In the genomic region with DNA sequence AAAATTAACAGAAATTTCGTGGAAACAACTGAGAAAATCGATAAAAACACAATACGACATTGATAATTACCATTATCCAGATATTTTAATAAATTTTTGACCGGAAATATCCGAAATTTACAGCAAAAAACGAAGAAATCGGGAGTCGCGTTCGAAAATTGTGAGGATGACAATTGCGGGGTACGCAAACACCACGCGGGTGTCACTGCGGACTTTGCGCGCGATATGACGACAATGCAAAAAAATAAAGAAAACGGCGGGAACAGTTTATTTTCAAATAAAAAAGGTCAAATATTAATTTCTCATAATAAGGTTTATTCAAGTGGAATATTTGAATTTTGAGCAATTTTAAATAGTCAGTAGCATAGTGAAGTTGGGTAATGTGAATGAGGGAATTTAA, we compare ENCODE assay signal across 3 worm cellular contexts.
TF ChIP-seq lines count a peak whose summit lies in the region.

A gene (minus strand): TSS at position 198 of the 400 bp plus-strand sequence.

TF ChIP-seq in whole organism, L1 larva, 84 proteins besides CTCF, POLR2A, EP300 and RAD21 (continued from another document and continues in another):
- TF ChIP-seq ztf-11 (tag; optimal IDR thresholded peaks at IDR 0.05; lab: Kevin White, UChicago): peak in 1 of 2 experiments; percentile 76
- peak; percentile 8 for TF ChIP-seq ceh-90 (tag; optimal IDR thresholded peaks at IDR 0.05; lab: Kevin White, UChicago)
- no peak for TF ChIP-seq ceh-63 (GFP tag; optimal IDR thresholded peaks at IDR 0.05; lab: Kevin White, UChicago)
- TF ChIP-seq pag-3 (tag; optimal IDR thresholded peaks at IDR 0.05; lab: Kevin White, UChicago; ENCODE audit: borderline replicate concordance, insufficient read depth): no peak
- TF ChIP-seq jun-1 (tag; optimal IDR thresholded peaks at IDR 0.05; lab: Kevin White, UChicago): peak; percentile 71
- no peak for TF ChIP-seq nhr-12 (tag; optimal IDR thresholded peaks at IDR 0.05; lab: Kevin White, UChicago)
- peak; percentile 79 to 92 (median 87) for TF ChIP-seq ceh-82 (tag; optimal IDR thresholded peaks at IDR 0.05; lab: Kevin White, UChicago)
- TF ChIP-seq mab-9 (GFP tag; IDR thresholded peaks at IDR 0.05; lab: Robert Waterston, UW): peak; percentile 75
- TF ChIP-seq irx-1 (tag; optimal IDR thresholded peaks at IDR 0.05; lab: Kevin White, UChicago): peak; percentile 75
- TF ChIP-seq nhr-20 (tag; optimal IDR thresholded peaks at IDR 0.05; lab: Kevin White, UChicago): peak; percentile 88
- TF ChIP-seq efl-1 (optimal IDR thresholded peaks at IDR 0.05; lab: Kevin White, UChicago): peak; percentile 98 to 99
- peak; percentile 97 to 100 for TF ChIP-seq efl-1 (GFP tag; optimal IDR thresholded peaks at IDR 0.05 in 1 of 2; lab: Kevin White, UChicago)
- TF ChIP-seq tlp-1 (tag; optimal IDR thresholded peaks at IDR 0.05; lab: Kevin White, UChicago): no peak
- TF ChIP-seq elt-3 (tag; optimal IDR thresholded peaks at IDR 0.05; lab: Kevin White, UChicago): peak in 2 of 6 experiments; percentile 62 to 67
- TF ChIP-seq zip-4 (GFP tag; optimal IDR thresholded peaks at IDR 0.05; lab: Kevin White, UChicago): peak; percentile 65
- TF ChIP-seq blmp-1 (tag; optimal IDR thresholded peaks at IDR 0.05; lab: Kevin White, UChicago): peak; percentile 50
- peak; percentile 88 for TF ChIP-seq nhr-19 (GFP tag; conservative IDR thresholded peaks at IDR 0.05; lab: Robert Waterston, UW)
- TF ChIP-seq mdl-1 (tag; optimal IDR thresholded peaks at IDR 0.05; lab: Kevin White, UChicago): peak; percentile 52 to 75
- peak; percentile 78 for TF ChIP-seq sox-4 (tag; optimal IDR thresholded peaks at IDR 0.05; lab: Kevin White, UChicago)
- peak; percentile 12 for TF ChIP-seq vab-15 (tag; optimal IDR thresholded peaks at IDR 0.05; lab: Kevin White, UChicago)
- TF ChIP-seq C16A3.4 (tag; optimal IDR thresholded peaks at IDR 0.05; lab: Kevin White, UChicago): peak; percentile 66
- TF ChIP-seq lin-13 (GFP tag; optimal IDR thresholded peaks at IDR 0.05; lab: Kevin White, UChicago): peak; percentile 65
- no peak for TF ChIP-seq sptf-1 (tag; optimal IDR thresholded peaks at IDR 0.05; lab: Kevin White, UChicago)
- peak; percentile 90 for TF ChIP-seq snu-23 (GFP tag; optimal IDR thresholded peaks at IDR 0.05; lab: Kevin White, UChicago)
- peak; percentile 88 for TF ChIP-seq xbp-1 (tag; optimal IDR thresholded peaks at IDR 0.05; lab: Kevin White, UChicago)
- TF ChIP-seq egl-27 (tag; optimal IDR thresholded peaks at IDR 0.05; lab: Kevin White, UChicago): no peak
- peak; percentile 94 for TF ChIP-seq nhr-71 (tag; optimal IDR thresholded peaks at IDR 0.05; lab: Kevin White, UChicago)
- TF ChIP-seq grh-1 (GFP tag; IDR thresholded peaks at IDR 0.05; lab: Robert Waterston, UW): peak; percentile 81
- TF ChIP-seq mef-2 (tag; optimal IDR thresholded peaks at IDR 0.05; lab: Kevin White, UChicago): peak; percentile 26
- no peak for TF ChIP-seq zag-1 (tag; optimal IDR thresholded peaks at IDR 0.05; lab: Kevin White, UChicago)
- peak; percentile 45 for TF ChIP-seq lin-39 (tag; optimal IDR thresholded peaks at IDR 0.05; lab: Kevin White, UChicago)
- TF ChIP-seq nhr-237 (tag; optimal IDR thresholded peaks at IDR 0.05; lab: Kevin White, UChicago): peak; percentile 36
- TF ChIP-seq unc-62 (GFP tag; optimal IDR thresholded peaks at IDR 0.05; lab: Kevin White, UChicago): no peak
- no peak for TF ChIP-seq hlh-17 (GFP tag; optimal IDR thresholded peaks at IDR 0.05; lab: Kevin White, UChicago; ENCODE audit: borderline replicate concordance)
- peak; percentile 88 for TF ChIP-seq dsc-1 (tag; optimal IDR thresholded peaks at IDR 0.05; lab: Kevin White, UChicago)
- peak; percentile 84 for TF ChIP-seq fkh-8 (tag; optimal IDR thresholded peaks at IDR 0.05; lab: Kevin White, UChicago)
- peak; percentile 64; the same call in 1 of the 2 replicates for TF ChIP-seq ceh-88 (GFP tag; IDR thresholded peaks at IDR 0.05; lab: Robert Waterston, UW)
- TF ChIP-seq lir-3 (tag; optimal IDR thresholded peaks at IDR 0.05; lab: Kevin White, UChicago; ENCODE audit: poor library complexity): peak; percentile 81
- TF ChIP-seq rnt-1 (tag; optimal IDR thresholded peaks at IDR 0.05; lab: Kevin White, UChicago): peak; percentile 94
- TF ChIP-seq egl-13 (tag; optimal IDR thresholded peaks at IDR 0.05; lab: Kevin White, UChicago): peak; percentile 89
- peak; percentile 94 for TF ChIP-seq nhr-47 (tag; optimal IDR thresholded peaks at IDR 0.05; lab: Kevin White, UChicago)

TF ChIP-seq in whole organism, L3 larva, 47 proteins besides CTCF, POLR2A, EP300 and RAD21 (continued from another document):
- TF ChIP-seq nhr-28 (tag; optimal IDR thresholded peaks at IDR 0.05; lab: Kevin White, UChicago): no peak
- no peak for TF ChIP-seq eor-1 (tag; optimal IDR thresholded peaks at IDR 0.05; lab: Kevin White, UChicago)
- no peak for TF ChIP-seq ztf-4 (tag; optimal IDR thresholded peaks at IDR 0.05; lab: Kevin White, UChicago)
- TF ChIP-seq mdl-1 (tag; optimal IDR thresholded peaks at IDR 0.05; lab: Kevin White, UChicago): peak; percentile 50
- TF ChIP-seq ZK546.5 (tag; optimal IDR thresholded peaks at IDR 0.05; lab: Kevin White, UChicago): peak; percentile 32
- no peak for TF ChIP-seq fos-1 (tag; optimal IDR thresholded peaks at IDR 0.05; lab: Kevin White, UChicago)
- no peak for TF ChIP-seq fkh-2 (tag; optimal IDR thresholded peaks at IDR 0.05; lab: Kevin White, UChicago)
- peak; percentile 82 for TF ChIP-seq snpc-4 (tag; optimal IDR thresholded peaks at IDR 0.05; lab: Kevin White, UChicago)
- TF ChIP-seq pha-4 (tag; optimal IDR thresholded peaks at IDR 0.05; lab: Kevin White, UChicago): peak; percentile 88
- peak; percentile 52 for TF ChIP-seq jun-1 (tag; optimal IDR thresholded peaks at IDR 0.05; lab: Kevin White, UChicago)
- peak; percentile 82 for TF ChIP-seq nhr-43 (tag; optimal IDR thresholded peaks at IDR 0.05; lab: Kevin White, UChicago; ENCODE audit: poor library complexity, severe bottlenecking)
- TF ChIP-seq unc-39 (tag; optimal IDR thresholded peaks at IDR 0.05; lab: Kevin White, UChicago): no peak
- peak; percentile 52 for TF ChIP-seq ceh-82 (tag; optimal IDR thresholded peaks at IDR 0.05; lab: Kevin White, UChicago)
- TF ChIP-seq egl-5 (tag; optimal IDR thresholded peaks at IDR 0.05; lab: Kevin White, UChicago): peak; percentile 9
- TF ChIP-seq nfya-1 (tag; optimal IDR thresholded peaks at IDR 0.05; lab: Kevin White, UChicago; ENCODE audit: insufficient read depth): peak; percentile 85
- TF ChIP-seq daf-12 (tag; optimal IDR thresholded peaks at IDR 0.05; lab: Kevin White, UChicago): no peak
- TF ChIP-seq mml-1 (tag; optimal IDR thresholded peaks at IDR 0.05; lab: Kevin White, UChicago): no peak
- TF ChIP-seq tbx-2 (tag; optimal IDR thresholded peaks at IDR 0.05; lab: Kevin White, UChicago): peak; percentile 55
- TF ChIP-seq nhr-23 (tag; optimal IDR thresholded peaks at IDR 0.05; lab: Kevin White, UChicago): peak; percentile 83
- TF ChIP-seq nhr-77 (tag; optimal IDR thresholded peaks at IDR 0.05; lab: Kevin White, UChicago): peak; percentile 50
- no peak for TF ChIP-seq egl-27 (tag; optimal IDR thresholded peaks at IDR 0.05; lab: Kevin White, UChicago)
- TF ChIP-seq aly-2 (tag; optimal IDR thresholded peaks at IDR 0.05; lab: Kevin White, UChicago): no peak
- TF ChIP-seq nhr-12 (tag; optimal IDR thresholded peaks at IDR 0.05; lab: Kevin White, UChicago): no peak
- peak; percentile 80 for TF ChIP-seq hmg-11 (tag; optimal IDR thresholded peaks at IDR 0.05; lab: Kevin White, UChicago)
- peak; percentile 71 for TF ChIP-seq elt-2 (tag; optimal IDR thresholded peaks at IDR 0.05; lab: Kevin White, UChicago)
- TF ChIP-seq lin-39 (tag; optimal IDR thresholded peaks at IDR 0.05; lab: Kevin White, UChicago): peak; percentile 29
- TF ChIP-seq nhr-67 (tag; optimal IDR thresholded peaks at IDR 0.05; lab: Kevin White, UChicago): no peak
- no peak for TF ChIP-seq nhr-237 (tag; optimal IDR thresholded peaks at IDR 0.05; lab: Kevin White, UChicago)

TF ChIP-seq in whole organism, young adult, 124 proteins besides CTCF, POLR2A, EP300 and RAD21 (continued from another document):
- peak; percentile 65 for TF ChIP-seq B0019.2 (GFP tag; conservative IDR thresholded peaks at IDR 0.05; lab: Robert Waterston, UW)
- peak; percentile 13; the same call in 1 of the 2 replicates for TF ChIP-seq hsf-1 (GFP tag; IDR thresholded peaks at IDR 0.05; lab: Robert Waterston, UW)
- TF ChIP-seq B0336.3 (GFP tag; IDR thresholded peaks at IDR 0.05; lab: Robert Waterston, UW): peak; percentile 68; the same call in 1 of the 2 replicates
- peak; percentile 24 for TF ChIP-seq snpc-1.3 (tag; optimal IDR thresholded peaks at IDR 0.05; lab: Kevin White, UChicago; ENCODE audit: insufficient read depth)
- 0 out of 2 replicates have a peak, but pooled peaks have one; percentile 38 for TF ChIP-seq aptf-2 (GFP tag; conservative IDR thresholded peaks at IDR 0.05; lab: Robert Waterston, UW)
- TF ChIP-seq madf-6 (GFP tag; IDR thresholded peaks at IDR 0.05; lab: Robert Waterston, UW): peak; percentile 93
- 0 out of 2 replicates have a peak, but pooled peaks have one; percentile 55 for TF ChIP-seq Y53G8AR.9 (GFP tag; conservative IDR thresholded peaks at IDR 0.05; lab: Robert Waterston, UW)
- peak; percentile 98 for TF ChIP-seq lin-54 (GFP tag; optimal IDR thresholded peaks at IDR 0.05; lab: Kevin White, UChicago)
- TF ChIP-seq K11D2.4 (GFP tag; IDR thresholded peaks at IDR 0.05; lab: Robert Waterston, UW): peak; percentile 85
- TF ChIP-seq ztf-26 (tag; optimal IDR thresholded peaks at IDR 0.05; lab: Kevin White, UChicago): peak; percentile 80
- TF ChIP-seq F52B5.7 (tag; optimal IDR thresholded peaks at IDR 0.05; lab: Kevin White, UChicago): no peak
- TF ChIP-seq nhr-80 (tag; optimal IDR thresholded peaks at IDR 0.05; lab: Kevin White, UChicago): peak; percentile 12
- no peak for TF ChIP-seq nhr-120 (GFP tag; IDR thresholded peaks at IDR 0.05; lab: Robert Waterston, UW)
- TF ChIP-seq akir-1 (GFP tag; optimal IDR thresholded peaks at IDR 0.05; lab: Kevin White, UChicago): no peak
- peak; percentile 92 for TF ChIP-seq hmg-1.2 (GFP tag; IDR thresholded peaks at IDR 0.05; lab: Robert Waterston, UW)
- no peak for TF ChIP-seq unc-62 (GFP tag; optimal IDR thresholded peaks at IDR 0.05; lab: Kevin White, UChicago)
- peak; percentile 71 for TF ChIP-seq lir-1 (GFP tag; conservative IDR thresholded peaks at IDR 0.05; lab: Robert Waterston, UW)
- TF ChIP-seq Y53F4B.3 (GFP tag; IDR thresholded peaks at IDR 0.05; lab: Robert Waterston, UW): no peak
- TF ChIP-seq F23B12.7 (tag; optimal IDR thresholded peaks at IDR 0.05; lab: Kevin White, UChicago; ENCODE audit: insufficient read depth): peak; percentile 49
- peak; percentile 92 for TF ChIP-seq dox-1 (GFP tag; IDR thresholded peaks at IDR 0.05; lab: Robert Waterston, UW)
- peak; percentile 91 for TF ChIP-seq efl-1 (GFP tag; optimal IDR thresholded peaks at IDR 0.05; lab: Kevin White, UChicago)
- peak; percentile 50 for TF ChIP-seq athp-1 (tag; optimal IDR thresholded peaks at IDR 0.05; lab: Kevin White, UChicago)
- no peak for TF ChIP-seq F39B2.1 (GFP tag; IDR thresholded peaks at IDR 0.05; lab: Robert Waterston, UW)
- no peak for TF ChIP-seq cebp-1 (GFP tag; IDR thresholded peaks at IDR 0.05; lab: Robert Waterston, UW)
- peak; percentile 83 for TF ChIP-seq cebp-1 (tag; optimal IDR thresholded peaks at IDR 0.05; lab: Kevin White, UChicago)
- TF ChIP-seq snpc-4 (GFP tag; optimal IDR thresholded peaks at IDR 0.05; lab: Kevin White, UChicago): peak; percentile 1
- TF ChIP-seq snpc-4 (tag; optimal IDR thresholded peaks at IDR 0.05; lab: Kevin White, UChicago): peak in 3 of 4 experiments; percentile 43 to 68 (median 60)
- TF ChIP-seq unc-130 (GFP tag; optimal IDR thresholded peaks at IDR 0.05; lab: Kevin White, UChicago): peak; percentile 56
- TF ChIP-seq D2030.7 (GFP tag; IDR thresholded peaks at IDR 0.05; lab: Robert Waterston, UW): peak; percentile 82
- TF ChIP-seq F33H1.4 (GFP tag; IDR thresholded peaks at IDR 0.05; lab: Robert Waterston, UW): peak; percentile 76
- TF ChIP-seq attf-5 (GFP tag; optimal IDR thresholded peaks at IDR 0.05; lab: Kevin White, UChicago): peak; percentile 86
- peak; percentile 81 for TF ChIP-seq madf-8 (GFP tag; conservative IDR thresholded peaks at IDR 0.05; lab: Robert Waterston, UW)
- TF ChIP-seq dpff-1 (tag; optimal IDR thresholded peaks at IDR 0.05; lab: Kevin White, UChicago): no peak
- TF ChIP-seq gei-17 (GFP tag; optimal IDR thresholded peaks at IDR 0.05; lab: Kevin White, UChicago): peak; percentile 17
- TF ChIP-seq tbp1 (GFP tag; optimal IDR thresholded peaks at IDR 0.05; lab: Kevin White, UChicago): peak; percentile 66
- TF ChIP-seq repo-1 (tag; optimal IDR thresholded peaks at IDR 0.05; lab: Kevin White, UChicago): peak; percentile 40
- TF ChIP-seq lin-26 (GFP tag; IDR thresholded peaks at IDR 0.05; lab: Robert Waterston, UW): 0 out of 2 replicates have a peak, but pooled peaks have one; percentile 8
- TF ChIP-seq dpl-1 (GFP tag; optimal IDR thresholded peaks at IDR 0.05; lab: Kevin White, UChicago): peak; percentile 96
